Fruit fly (Drosophila melanogaster): ENCODE data around the gene klar.

- no peak for TF ChIP-seq D1 (tag; optimal IDR thresholded peaks at IDR 0.05)
- peak; percentile 39; the same call in 1 of the 2 replicates for TF ChIP-seq rn (GFP tag; IDR thresholded peaks at IDR 0.05)
- TF ChIP-seq fd96Ca (GFP tag; IDR thresholded peaks at IDR 0.05) = peak; percentile 10; the same call in 1 of the 3 replicates
- TF ChIP-seq CG12605 (GFP tag; IDR thresholded peaks at IDR 0.05) = peak; percentile 73
- TF ChIP-seq Pif1A (GFP tag; optimal IDR thresholded peaks at IDR 0.05) = peak; percentile 59
- no peak for TF ChIP-seq gl (tag; optimal IDR thresholded peaks at IDR 0.05)
- TF ChIP-seq CG14655 (GFP tag; optimal IDR thresholded peaks at IDR 0.05) = peak; percentile 80
- peak; percentile 61 for TF ChIP-seq CG8159 (tag; optimal IDR thresholded peaks at IDR 0.05)
- TF ChIP-seq EcR (GFP tag; optimal IDR thresholded peaks at IDR 0.05) = no peak
- TF ChIP-seq Pif1B (GFP tag; optimal IDR thresholded peaks at IDR 0.05) = peak; percentile 31
- TF ChIP-seq CG8301 (tag; optimal IDR thresholded peaks at IDR 0.05) = peak; percentile 79
- peak; percentile 58 for TF ChIP-seq Ets98B (GFP tag; IDR thresholded peaks at IDR 0.05)
- TF ChIP-seq CG4496 (GFP tag; IDR thresholded peaks at IDR 0.05) = peak; percentile 83; the same call in 2 of the 3 replicates
- no peak for TF ChIP-seq Snoo (tag; optimal IDR thresholded peaks at IDR 0.05)
Observed at dm6 chr3L:554577-554976, 14.2 kb upstream of the klar start.

All from whole organism, pupa.